Fruit fly (Drosophila melanogaster) whole organism, embryonic: ENCODE data around the gene kibra.

Source experiments
- ATbp ChIP-seq: fragments of 200-800 bp; sonication (Bioruptor generic); optimal IDR thresholded peaks from 2 replicates; lab custom pipeline; 2017; ENCODE audit warnings: missing biosample characterization, mild to moderate bottlenecking, missing genetic modification characterization, missing genetic modification reagents
- Atf6 ChIP-seq: fragments of 200-800 bp; sonication (Bioruptor generic); IDR thresholded peaks from 2 replicates; pipeline ENCODE4 v1.3.6; 2022; ENCODE audit warnings: missing biosample characterization, missing genetic modification characterization
- CG11696 ChIP-seq: fragments of 200-800 bp; sonication (Bioruptor generic); IDR thresholded peaks from 2 replicates; pipeline ENCODE4 v1.3.6; 2022; ENCODE audit warnings: missing biosample characterization, missing genetic modification characterization
- CG11723 ChIP-seq: fragments of 200-800 bp; sonication (Bioruptor generic); optimal IDR thresholded peaks from 2 replicates; lab custom pipeline; 2017; ENCODE audit warnings: missing biosample characterization, mild to moderate bottlenecking, missing genetic modification characterization
- CG14667 ChIP-seq: fragments of 200-800 bp; sonication (Bioruptor generic); IDR thresholded peaks from 2 replicates; pipeline ENCODE4 v1.3.6; 2022; ENCODE audit warnings: missing biosample characterization, missing genetic modification characterization
- CG16815 ChIP-seq: fragments of 200-800 bp; sonication (Bioruptor generic); optimal IDR thresholded peaks from 3 replicates; lab custom pipeline; 2017; ENCODE audit warnings: missing biosample characterization, mild to moderate bottlenecking, missing genetic modification characterization
- CG16863 ChIP-seq: fragments of 200-800 bp; sonication (Bioruptor generic); optimal IDR thresholded peaks from 3 replicates; lab custom pipeline; 2016; ENCODE audit warnings: missing biosample characterization, missing genetic modification characterization
- CG17328 ChIP-seq: fragments of 200-800 bp; sonication (Bioruptor generic); IDR thresholded peaks from 2 replicates; pipeline ENCODE4 v1.3.6; 2022; ENCODE audit warnings: missing biosample characterization, missing genetic modification characterization
- CG30020 ChIP-seq: fragments of 200-800 bp; optimal IDR thresholded peaks from 2 replicates; lab custom pipeline; 2019; ENCODE audit warnings: missing biosample characterization, mild to moderate bottlenecking, missing genetic modification characterization, moderate library complexity
- CG31441 ChIP-seq: fragments of 200-800 bp; sonication (Bioruptor generic); IDR thresholded peaks from 2 replicates; pipeline ENCODE4 v1.3.6; 2022; ENCODE audit warnings: missing biosample characterization, missing genetic modification characterization
- CG42726 ChIP-seq: fragments of 200-800 bp; sonication (Bioruptor generic); IDR thresholded peaks from 2 replicates; pipeline ENCODE4 v1.3.6; 2022; ENCODE audit warnings: missing biosample characterization, missing genetic modification characterization; ENCODE audit not compliant: partially characterized antibody
- CG5953 ChIP-seq: fragments of 200-800 bp; sonication (Bioruptor generic); IDR thresholded peaks from 2 replicates; pipeline ENCODE4 v1.3.6; 2022; ENCODE audit warnings: missing biosample characterization, missing genetic modification characterization
- CG7556 ChIP-seq: fragments of 200-800 bp; sonication (Bioruptor generic); optimal IDR thresholded peaks from 2 replicates; lab custom pipeline; 2017; ENCODE audit warnings: missing biosample characterization, mild to moderate bottlenecking, missing genetic modification characterization
- CG7963 ChIP-seq: fragments of 200-800 bp; sonication (Bioruptor generic); IDR thresholded peaks from 3 replicates; pipeline ENCODE4 v1.3.6; 2022; ENCODE audit warnings: missing biosample characterization, missing genetic modification characterization; ENCODE audit not compliant: partially characterized antibody
- CG8290 ChIP-seq, 3 experiments: fragments of 200-800 bp; sonication (Bioruptor generic); optimal IDR thresholded peaks; 2 replicates each; lab custom pipeline; 2016 to 2019; ENCODE audit warnings: missing biosample characterization in 3 of 3, missing genetic modification characterization in 3 of 3, mild to moderate bottlenecking in 2 of 3, moderate library complexity in 1 of 3
- CG8388 ChIP-seq: fragments of 200-800 bp; sonication (Bioruptor generic); optimal IDR thresholded peaks from 2 replicates; lab custom pipeline; 2019; ENCODE audit warnings: missing biosample characterization, mild to moderate bottlenecking, missing genetic modification characterization, moderate library complexity
- CG8944 ChIP-seq: fragments of 200-800 bp; sonication (Bioruptor generic); optimal IDR thresholded peaks from 3 replicates; lab custom pipeline; 2016; ENCODE audit warnings: missing biosample characterization, missing genetic modification characterization
- CG9437 ChIP-seq: fragments of 200-800 bp; sonication (Bioruptor generic); optimal IDR thresholded peaks from 2 replicates; lab custom pipeline; 2018; ENCODE audit warnings: missing biosample characterization, mild to moderate bottlenecking, missing genetic modification characterization
- Dbx ChIP-seq: fragments of 200-800 bp; sonication (Bioruptor generic); IDR thresholded peaks from 3 replicates; pipeline ENCODE4 v1.3.6; 2022; ENCODE audit warnings: missing biosample characterization, missing genetic modification characterization
- H15 ChIP-seq: fragments of 200-800 bp; sonication (Bioruptor generic); IDR thresholded peaks from 3 replicates; pipeline ENCODE4 v1.3.6; 2022; ENCODE audit warnings: missing biosample characterization, missing genetic modification characterization
- Hmr ChIP-seq: fragments of 200-800 bp; sonication (Bioruptor generic); optimal IDR thresholded peaks from 3 replicates; lab custom pipeline; 2017; ENCODE audit warnings: mild to moderate bottlenecking, missing biosample characterization, missing genetic modification reagents, missing genetic modification characterization
- Hr51 ChIP-seq, 2 experiments: fragments of 200-800 bp; sonication (Bioruptor generic); optimal IDR thresholded peaks; 2 replicates in 1 of 2; 3 replicates in 1 of 2; lab custom pipeline; 2016 to 2018; ENCODE audit warnings: missing biosample characterization in 2 of 2, missing genetic modification characterization in 2 of 2, mild to moderate bottlenecking in 1 of 2, moderate library complexity in 1 of 2
- Lim3 ChIP-seq: fragments of 200-800 bp; sonication (Bioruptor generic); IDR thresholded peaks from 2 replicates; pipeline ENCODE4 v1.3.6; 2022; ENCODE audit warnings: missing biosample characterization, missing genetic modification characterization
- Med ChIP-seq: fragments of 200-800 bp; sonication (Bioruptor generic); peaks from one replicate; lab custom pipeline; 2016; ENCODE audit warnings: missing biosample characterization, missing genetic modification characterization, mild to moderate bottlenecking, inconsistent platforms, moderate library complexity
- NFAT ChIP-seq: fragments of 200-800 bp; sonication (Bioruptor generic); IDR thresholded peaks from 2 replicates; pipeline ENCODE4 v1.3.6; 2022; ENCODE audit warnings: missing biosample characterization, missing genetic modification characterization
- Opbp ChIP-seq: fragments of 200-800 bp; sonication (Bioruptor generic); IDR thresholded peaks from 3 replicates; pipeline ENCODE4 v1.3.6; 2022; ENCODE audit warnings: missing biosample characterization, missing genetic modification characterization; ENCODE audit not compliant: partially characterized antibody
- PHDP ChIP-seq: fragments of 200-800 bp; sonication (Bioruptor generic); optimal IDR thresholded peaks from 3 replicates; lab custom pipeline; 2018; ENCODE audit warnings: missing biosample characterization, mild to moderate bottlenecking, missing genetic modification characterization, moderate library complexity
- Pdp1 ChIP-seq, 2 experiments: fragments of 200-800 bp; sonication (Bioruptor generic); optimal IDR thresholded peaks; 3 replicates each; lab custom pipeline; 2016; ENCODE audit warnings: missing biosample characterization in 2 of 2, missing genetic modification characterization in 2 of 2, mild to moderate bottlenecking in 1 of 2, moderate library complexity in 1 of 2
- Ravus ChIP-seq: fragments of 200-800 bp; sonication (Bioruptor generic); IDR thresholded peaks from 2 replicates; pipeline ENCODE4 v1.3.6; 2022; ENCODE audit warnings: missing biosample characterization, missing genetic modification characterization
- Rfx ChIP-seq: fragments of 200-800 bp; sonication (Bioruptor generic); IDR thresholded peaks from 2 replicates; pipeline ENCODE4 v1.3.6; 2022; ENCODE audit warnings: missing biosample characterization, missing genetic modification characterization
- Sox100B ChIP-seq: fragments of 200-800 bp; sonication (Bioruptor generic); optimal IDR thresholded peaks from 3 replicates; lab custom pipeline; 2018; ENCODE audit warnings: missing biosample characterization, mild to moderate bottlenecking, missing genetic modification characterization
- Sry-δ ChIP-seq: fragments of 200-800 bp; sonication (Bioruptor generic); optimal IDR thresholded peaks from 2 replicates; lab custom pipeline; 2016; ENCODE audit warnings: missing biosample characterization, missing genetic modification characterization
- al ChIP-seq: fragments of 200-800 bp; sonication (Bioruptor generic); IDR thresholded peaks from 2 replicates; pipeline ENCODE4 v1.3.6; 2022; ENCODE audit warnings: missing biosample characterization, missing genetic modification characterization
- ara ChIP-seq: fragments of 200-800 bp; sonication (Bioruptor generic); IDR thresholded peaks from 2 replicates; pipeline ENCODE4 v1.3.6; 2022; ENCODE audit warnings: missing biosample characterization, missing genetic modification characterization
- btn ChIP-seq: fragments of 200-800 bp; sonication (Bioruptor generic); optimal IDR thresholded peaks from 2 replicates; lab custom pipeline; 2016; ENCODE audit warnings: missing biosample characterization, missing genetic modification characterization
- chm ChIP-seq: fragments of 200-800 bp; sonication (Bioruptor generic); IDR thresholded peaks from 2 replicates; pipeline ENCODE4 v1.3.6; 2022; ENCODE audit warnings: missing biosample characterization, missing genetic modification characterization
- disco-r ChIP-seq: fragments of 200-800 bp; sonication (Bioruptor generic); optimal IDR thresholded peaks from 2 replicates; lab custom pipeline; 2016; ENCODE audit warnings: missing biosample characterization, missing genetic modification characterization
- dysf ChIP-seq: fragments of 200-800 bp; sonication (Bioruptor generic); IDR thresholded peaks from 3 replicates; pipeline ENCODE4 v1.3.6; 2022; ENCODE audit warnings: missing biosample characterization, missing genetic modification characterization
- emc ChIP-seq: fragments of 200-800 bp; sonication (Bioruptor generic); optimal IDR thresholded peaks from 2 replicates; lab custom pipeline; 2016; ENCODE audit warnings: missing biosample characterization, missing genetic modification characterization
- exex ChIP-seq: fragments of 200-800 bp; sonication (Bioruptor generic); optimal IDR thresholded peaks from 4 replicates; lab custom pipeline; 2018; ENCODE audit warnings: missing biosample characterization, mild to moderate bottlenecking, missing genetic modification characterization, moderate library complexity
- hb ChIP-seq: fragments of 200-800 bp; sonication (Bioruptor generic); IDR thresholded peaks from 3 replicates; pipeline ENCODE4 v1.3.6; 2022; ENCODE audit warnings: missing biosample characterization, missing genetic modification characterization; ENCODE audit not compliant: partially characterized antibody
- jumu ChIP-seq: fragments of 200-800 bp; sonication (Bioruptor generic); optimal IDR thresholded peaks from 3 replicates; lab custom pipeline; 2016; ENCODE audit warnings: missing biosample characterization, missing genetic modification characterization
- lab ChIP-seq: fragments of 200-800 bp; sonication (Bioruptor generic); optimal IDR thresholded peaks from 3 replicates; lab custom pipeline; 2017; ENCODE audit warnings: missing biosample characterization, missing genetic modification characterization, mild to moderate bottlenecking, moderate library complexity, missing genetic modification reagents
- mirr ChIP-seq: fragments of 200-800 bp; sonication (Bioruptor generic); optimal IDR thresholded peaks from 3 replicates; lab custom pipeline; 2018; ENCODE audit warnings: missing biosample characterization, mild to moderate bottlenecking, missing genetic modification characterization
- schlank ChIP-seq: fragments of 200-800 bp; sonication (Bioruptor generic); optimal IDR thresholded peaks from 2 replicates; lab custom pipeline; 2018; ENCODE audit warnings: missing biosample characterization, mild to moderate bottlenecking, missing genetic modification characterization
- sens ChIP-seq: fragments of 200-800 bp; sonication (Bioruptor generic); peaks from one replicate; lab custom pipeline; 2016; ENCODE audit warnings: missing biosample characterization, missing genetic modification characterization
- sqz ChIP-seq: fragments of 200-800 bp; sonication (Bioruptor generic); optimal IDR thresholded peaks from 3 replicates; lab custom pipeline; 2018; ENCODE audit warnings: missing biosample characterization, mild to moderate bottlenecking, missing genetic modification characterization
- stc ChIP-seq: fragments of 200-800 bp; sonication (Bioruptor generic); IDR thresholded peaks from 2 replicates; pipeline ENCODE4 v1.3.6; 2022; ENCODE audit warnings: missing biosample characterization, missing genetic modification characterization
- zfh1 ChIP-seq: fragments of 200-800 bp; sonication (Bioruptor generic); IDR thresholded peaks from 3 replicates; pipeline ENCODE4 v1.3.6; 2022; ENCODE audit warnings: missing biosample characterization, missing genetic modification characterization
- zfh2 ChIP-seq: fragments of 200-800 bp; sonication (Bioruptor generic); optimal IDR thresholded peaks from 2 replicates; lab custom pipeline; 2016; ENCODE audit warnings: missing biosample characterization, missing genetic modification characterization

The kibra gene

DNA sequence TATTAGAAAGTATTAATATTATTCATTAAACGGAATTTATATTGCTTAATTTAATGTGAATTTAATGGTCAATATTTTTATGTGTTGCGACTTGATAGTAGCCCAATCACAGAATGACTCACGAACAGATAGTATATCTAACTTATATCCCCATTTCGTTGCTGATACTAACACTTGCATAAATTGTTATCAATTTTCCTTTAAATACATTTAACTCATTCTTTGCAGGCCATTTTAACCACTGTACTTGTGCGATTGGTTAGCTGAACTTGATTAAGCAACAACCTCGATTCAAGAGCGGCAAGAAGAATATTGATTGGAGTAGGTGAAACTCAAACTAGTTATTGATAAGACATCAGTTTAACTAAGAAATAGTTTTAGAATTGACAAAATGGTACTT, 28.4 kb downstream of the kibra start:
- TF ChIP-seq zfh2 (no peak), sens (GFP tag; lab: Kevin White, UChicago) (peak; percentile 14), CG11696 (no peak), CG9437 (peak; percentile 3), CG8290 (GFP tag; optimal IDR thresholded peaks at IDR 0.05; lab: Kevin White, UChicago) (no peak), CG8290 (tag; optimal IDR thresholded peaks at IDR 0.05; lab: Kevin White, UChicago) (peak in 1 of 2 experiments; percentile 22), chm (peak; percentile 7; the same call in 1 of the 2 replicates), CG31441 (GFP tag; lab: Robert Waterston, UW) (0 out of 2 replicates have a peak, but pooled peaks have one; percentile 4), CG7963 (GFP tag; lab: Robert Waterston, UW) (no peak), ara (GFP tag; lab: Robert Waterston, UW) (no peak), ATbp (GFP tag; lab: Kevin White, UChicago) (no peak), CG8944 (GFP tag; lab: Kevin White, UChicago) (no peak), Pdp1 (GFP tag; optimal IDR thresholded peaks at IDR 0.05; lab: Kevin White, UChicago) (peak in 1 of 2 experiments; percentile 12), exex (tag; lab: Kevin White, UChicago) (peak; percentile 62), mirr (GFP tag; lab: Kevin White, UChicago) (peak; percentile 61), CG42726 (GFP tag; lab: Robert Waterston, UW) (no peak)

DNA sequence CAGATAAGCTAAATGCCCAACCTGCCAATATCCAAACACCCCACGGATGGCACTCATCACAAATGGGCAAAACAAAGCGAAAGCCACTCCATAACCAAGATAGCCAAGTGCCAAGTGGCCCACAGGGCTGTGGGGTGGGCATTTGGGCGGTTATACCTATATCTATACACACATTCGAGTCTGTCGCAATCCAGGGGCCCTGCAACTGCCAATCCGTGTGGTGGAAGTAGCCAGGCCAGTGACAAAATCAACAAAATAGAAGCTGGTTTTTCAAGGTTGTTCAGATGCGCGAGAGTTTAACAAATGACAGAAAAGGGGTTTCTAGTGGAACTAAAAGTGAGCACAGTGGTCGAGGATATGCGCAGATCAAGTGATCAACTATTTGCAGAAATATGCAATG, 29.0 kb downstream of the kibra start:
- TF ChIP-seq CG8388 (no peak), Rfx (GFP tag; lab: Robert Waterston, UW) (peak; percentile 5; the same call in 1 of the 2 replicates), disco-r (no peak), btn (GFP tag; lab: Kevin White, UChicago) (no peak), CG11723 (GFP tag; lab: Kevin White, UChicago) (no peak), Dbx (GFP tag; lab: Robert Waterston, UW) (0 out of 3 replicates have a peak, but pooled peaks have one; percentile 19), Atf6 (GFP tag; lab: Robert Waterston, UW) (no peak), H15 (GFP tag; lab: Robert Waterston, UW) (no peak), zfh1 (no peak), CG7556 (GFP tag; lab: Kevin White, UChicago) (no peak), CG16863 (no peak), al (GFP tag; lab: Robert Waterston, UW) (no peak), lab (no peak), dysf (GFP tag; lab: Robert Waterston, UW) (0 out of 3 replicates have a peak, but pooled peaks have one; percentile 23), Sox100B (no peak), Ravus (no peak), CG5953 (GFP tag; lab: Robert Waterston, UW) (no peak), CG17328 (GFP tag; lab: Robert Waterston, UW) (no peak), CG16815 (GFP tag; lab: Kevin White, UChicago) (no peak), Hmr (no peak), Lim3 (GFP tag; lab: Robert Waterston, UW) (no peak), Sry-δ (no peak), hb (GFP tag; lab: Robert Waterston, UW) (no peak), NFAT (GFP tag; lab: Robert Waterston, UW) (peak; percentile 28; the same call in 1 of the 2 replicates), Med (GFP tag; lab: Kevin White, UChicago) (peak; percentile 24), Hr51 (GFP tag; optimal IDR thresholded peaks at IDR 0.05; lab: Kevin White, UChicago) (no peak), stc (GFP tag; lab: Robert Waterston, UW) (no peak), jumu (GFP tag; lab: Kevin White, UChicago) (no peak), PHDP (tag; lab: Kevin White, UChicago) (no peak), CG30020 (tag; lab: Kevin White, UChicago) (no peak), CG14667 (GFP tag; lab: Robert Waterston, UW) (no peak), Opbp (0 out of 3 replicates have a peak, but pooled peaks have one; percentile 28), CG8290 (GFP tag; optimal IDR thresholded peaks at IDR 0.05; lab: Kevin White, UChicago) (no peak), CG8290 (tag; optimal IDR thresholded peaks at IDR 0.05; lab: Kevin White, UChicago) (peak in 1 of 2 experiments; percentile 14), schlank (tag; lab: Kevin White, UChicago) (no peak), sqz (no peak), emc (GFP tag; lab: Kevin White, UChicago) (no peak)
